Fruit fly (Drosophila melanogaster) whole organism: ENCODE measurements around the gene CG43851.

Experiments used
- Dll ChIP-seq: fragments of >200 bp; optimal IDR thresholded peaks from 2 replicates; lab custom pipeline; 2017
- psq ChIP-seq: fragments of >200 bp; optimal IDR thresholded peaks from 2 replicates; lab custom pipeline; 2017

dm6 chr2L:2664762-2665161 lies 17.1 kb downstream of the CG43851 start, which contains the start of gene Trf4:
- no peak for TF ChIP-seq psq
- no peak for TF ChIP-seq Dll (lab: Kevin White, UChicago)
